Fruit fly (Drosophila melanogaster) whole organism, embryonic: ENCODE measurements around the gene ocn.

ENCODE experiments used
- C15 ChIP-seq: fragments of 200-800 bp; sonication (Bioruptor generic); IDR thresholded peaks from 3 replicates; pipeline ENCODE4 v1.3.6; 2022; ENCODE audit warnings: missing biosample characterization, missing genetic modification characterization
- CG10274 ChIP-seq: fragments of 200-800 bp; sonication (Bioruptor generic); optimal IDR thresholded peaks from 3 replicates; lab custom pipeline; 2017; ENCODE audit warnings: missing biosample characterization, mild to moderate bottlenecking, missing genetic modification characterization
- CG11085 ChIP-seq: fragments of 200-800 bp; sonication (Bioruptor generic); IDR thresholded peaks from 2 replicates; pipeline ENCODE4 v1.3.6; 2022; ENCODE audit warnings: missing biosample characterization, missing genetic modification characterization
- CG12104 ChIP-seq: fragments of 200-800 bp; sonication (Bioruptor generic); optimal IDR thresholded peaks from 3 replicates; lab custom pipeline; 2016; ENCODE audit warnings: missing biosample characterization, missing genetic modification characterization
- CG12219 ChIP-seq: fragments of 200-800 bp; sonication (Bioruptor generic); optimal IDR thresholded peaks from 3 replicates; lab custom pipeline; 2018; ENCODE audit warnings: missing biosample characterization, mild to moderate bottlenecking, missing genetic modification characterization
- CG13424 ChIP-seq: fragments of 200-800 bp; sonication (Bioruptor generic); optimal IDR thresholded peaks from 2 replicates; lab custom pipeline; 2019; ENCODE audit warnings: missing biosample characterization, mild to moderate bottlenecking, missing genetic modification characterization, moderate library complexity
- CG14710 ChIP-seq: fragments of 200-800 bp; sonication (Bioruptor generic); optimal IDR thresholded peaks from 3 replicates; lab custom pipeline; 2019; ENCODE audit warnings: missing biosample characterization, mild to moderate bottlenecking, missing genetic modification characterization, moderate library complexity
- CG15696 ChIP-seq: fragments of 200-800 bp; sonication (Bioruptor generic); optimal IDR thresholded peaks from 2 replicates; lab custom pipeline; 2019; ENCODE audit warnings: missing biosample characterization, mild to moderate bottlenecking, missing genetic modification characterization, moderate library complexity
- CG1603 ChIP-seq: fragments of 200-800 bp; sonication (Bioruptor generic); optimal IDR thresholded peaks from 2 replicates; lab custom pipeline; 2019; ENCODE audit warnings: missing biosample characterization, mild to moderate bottlenecking, missing genetic modification characterization, moderate library complexity
- CG17612 ChIP-seq: fragments of 200-800 bp; sonication (Bioruptor generic); IDR thresholded peaks from 2 replicates; pipeline ENCODE4 v1.3.6; 2022; ENCODE audit warnings: missing biosample characterization, missing genetic modification characterization
- CG18262 ChIP-seq: fragments of 200-800 bp; optimal IDR thresholded peaks from 3 replicates; lab custom pipeline; 2019; ENCODE audit warnings: missing biosample characterization, mild to moderate bottlenecking, missing genetic modification characterization, moderate library complexity
- CG18599 ChIP-seq: fragments of 200-800 bp; sonication (Bioruptor generic); optimal IDR thresholded peaks from 3 replicates; lab custom pipeline; 2017; ENCODE audit warnings: missing biosample characterization, missing genetic modification characterization, mild to moderate bottlenecking, moderate library complexity, missing genetic modification reagents
- CG3407 ChIP-seq: fragments of 200-800 bp; sonication (Bioruptor generic); optimal IDR thresholded peaks from 2 replicates; lab custom pipeline; 2018; ENCODE audit warnings: missing biosample characterization, mild to moderate bottlenecking, missing genetic modification characterization
- CG3995 ChIP-seq: fragments of 200-800 bp; sonication (Bioruptor generic); optimal IDR thresholded peaks from 3 replicates; lab custom pipeline; 2016; ENCODE audit warnings: missing biosample characterization, missing genetic modification characterization
- CG6175 ChIP-seq: fragments of 200-800 bp; sonication (Bioruptor generic); IDR thresholded peaks from 3 replicates; pipeline ENCODE4 v1.3.6; 2022; ENCODE audit warnings: missing biosample characterization, missing genetic modification characterization
- CG6813 ChIP-seq: fragments of 200-800 bp; sonication (Bioruptor generic); optimal IDR thresholded peaks from 2 replicates; lab custom pipeline; 2017; ENCODE audit warnings: missing biosample characterization, missing genetic modification characterization, mild to moderate bottlenecking, moderate library complexity, missing genetic modification reagents
- CG7271 ChIP-seq: fragments of 200-800 bp; sonication (Bioruptor generic); optimal IDR thresholded peaks from 2 replicates; lab custom pipeline; 2018; ENCODE audit warnings: missing biosample characterization, mild to moderate bottlenecking, missing genetic modification characterization, moderate library complexity
- CG7357 ChIP-seq: fragments of 200-800 bp; sonication (Bioruptor generic); IDR thresholded peaks from 3 replicates; pipeline ENCODE4 v1.3.6; 2022; ENCODE audit warnings: missing biosample characterization, missing genetic modification characterization
- CG8290 ChIP-seq, 3 experiments: fragments of 200-800 bp; sonication (Bioruptor generic); optimal IDR thresholded peaks; 2 replicates each; lab custom pipeline; 2016 to 2019; ENCODE audit warnings: missing biosample characterization in 3 of 3, missing genetic modification characterization in 3 of 3, mild to moderate bottlenecking in 2 of 3, moderate library complexity in 1 of 3
- CG8359 ChIP-seq: fragments of 200-800 bp; sonication (Bioruptor generic); optimal IDR thresholded peaks from 2 replicates; lab custom pipeline; 2017; ENCODE audit warnings: missing biosample characterization, mild to moderate bottlenecking, missing genetic modification characterization, borderline replicate concordance
- CG9876 ChIP-seq: fragments of 200-800 bp; sonication (Bioruptor generic); optimal IDR thresholded peaks from 2 replicates; lab custom pipeline; 2016; ENCODE audit warnings: missing biosample characterization, missing genetic modification characterization
- CTCF ChIP-seq: fragments of 200-800 bp; sonication (Bioruptor generic); optimal IDR thresholded peaks from 2 replicates; lab custom pipeline; 2017; ENCODE audit warnings: missing biosample characterization, mild to moderate bottlenecking, missing genetic modification characterization, moderate library complexity
- D19A ChIP-seq: fragments of 200-800 bp; optimal IDR thresholded peaks from 3 replicates; lab custom pipeline; 2019; ENCODE audit warnings: missing biosample characterization, mild to moderate bottlenecking, missing genetic modification characterization, moderate library complexity
- Doc3 ChIP-seq: fragments of 200-800 bp; sonication (Bioruptor generic); IDR thresholded peaks from 3 replicates; pipeline ENCODE4 v1.3.6; 2022; ENCODE audit warnings: missing biosample characterization, missing genetic modification characterization; ENCODE audit not compliant: partially characterized antibody
- Hr51 ChIP-seq, 2 experiments: fragments of 200-800 bp; sonication (Bioruptor generic); optimal IDR thresholded peaks; 2 replicates in 1 of 2; 3 replicates in 1 of 2; lab custom pipeline; 2016 to 2018; ENCODE audit warnings: missing biosample characterization in 2 of 2, missing genetic modification characterization in 2 of 2, mild to moderate bottlenecking in 1 of 2, moderate library complexity in 1 of 2
- Hsf ChIP-seq: fragments of 200-800 bp; sonication (Bioruptor generic); optimal IDR thresholded peaks from 3 replicates; lab custom pipeline; 2016; ENCODE audit warnings: missing biosample characterization, missing genetic modification characterization
- Kr ChIP-seq: fragments of 200-800 bp; sonication (Bioruptor generic); optimal IDR thresholded peaks from 2 replicates; lab custom pipeline; 2017; ENCODE audit warnings: missing biosample characterization, mild to moderate bottlenecking, missing genetic modification characterization
- Med ChIP-seq: fragments of 200-800 bp; sonication (Bioruptor generic); peaks from one replicate; lab custom pipeline; 2016; ENCODE audit warnings: missing biosample characterization, missing genetic modification characterization, mild to moderate bottlenecking, inconsistent platforms, moderate library complexity
- Mes4 ChIP-seq: fragments of 200-800 bp; sonication (Bioruptor generic); optimal IDR thresholded peaks from 2 replicates; lab custom pipeline; 2016; ENCODE audit warnings: missing biosample characterization, missing genetic modification characterization
- PHDP ChIP-seq: fragments of 200-800 bp; sonication (Bioruptor generic); optimal IDR thresholded peaks from 3 replicates; lab custom pipeline; 2018; ENCODE audit warnings: missing biosample characterization, mild to moderate bottlenecking, missing genetic modification characterization, moderate library complexity
- Pdp1 ChIP-seq, 2 experiments: fragments of 200-800 bp; sonication (Bioruptor generic); optimal IDR thresholded peaks; 3 replicates each; lab custom pipeline; 2016; ENCODE audit warnings: missing biosample characterization in 2 of 2, missing genetic modification characterization in 2 of 2, mild to moderate bottlenecking in 1 of 2, moderate library complexity in 1 of 2
- Ravus ChIP-seq: fragments of 200-800 bp; sonication (Bioruptor generic); IDR thresholded peaks from 2 replicates; pipeline ENCODE4 v1.3.6; 2022; ENCODE audit warnings: missing biosample characterization, missing genetic modification characterization
- Sox100B ChIP-seq: fragments of 200-800 bp; sonication (Bioruptor generic); optimal IDR thresholded peaks from 3 replicates; lab custom pipeline; 2018; ENCODE audit warnings: missing biosample characterization, mild to moderate bottlenecking, missing genetic modification characterization
- Sry-δ ChIP-seq: fragments of 200-800 bp; sonication (Bioruptor generic); optimal IDR thresholded peaks from 2 replicates; lab custom pipeline; 2016; ENCODE audit warnings: missing biosample characterization, missing genetic modification characterization
- TFAM ChIP-seq: fragments of 200-800 bp; sonication (Bioruptor generic); optimal IDR thresholded peaks from 2 replicates; lab custom pipeline; 2017; ENCODE audit warnings: missing biosample characterization, missing genetic modification characterization, inconsistent platforms
- Xbp1 ChIP-seq: fragments of 200-800 bp; sonication (Bioruptor generic); optimal IDR thresholded peaks from 3 replicates; lab custom pipeline; 2016; ENCODE audit warnings: missing biosample characterization, mild to moderate bottlenecking, missing genetic modification characterization
- amos ChIP-seq: fragments of 200-800 bp; sonication (Bioruptor generic); IDR thresholded peaks from 2 replicates; pipeline ENCODE4 v1.3.6; 2022; ENCODE audit warnings: missing biosample characterization, missing genetic modification characterization; ENCODE audit not compliant: partially characterized antibody
- bigmax ChIP-seq: fragments of 200-800 bp; sonication (Bioruptor generic); optimal IDR thresholded peaks from 2 replicates; lab custom pipeline; 2018; ENCODE audit warnings: missing biosample characterization, mild to moderate bottlenecking, missing genetic modification characterization
- danr ChIP-seq: fragments of 200-800 bp; sonication (Bioruptor generic); IDR thresholded peaks from 2 replicates; pipeline ENCODE4 v1.3.6; 2022; ENCODE audit warnings: missing biosample characterization, missing genetic modification characterization
- exex ChIP-seq: fragments of 200-800 bp; sonication (Bioruptor generic); optimal IDR thresholded peaks from 4 replicates; lab custom pipeline; 2018; ENCODE audit warnings: missing biosample characterization, mild to moderate bottlenecking, missing genetic modification characterization, moderate library complexity
- ham ChIP-seq: fragments of 200-800 bp; sonication (Bioruptor generic); IDR thresholded peaks from 2 replicates; pipeline ENCODE4 v1.3.6; 2022; ENCODE audit warnings: missing biosample characterization, missing genetic modification characterization
- ind ChIP-seq: fragments of 200-800 bp; sonication (Bioruptor generic); optimal IDR thresholded peaks from 3 replicates; lab custom pipeline; 2016; ENCODE audit warnings: missing biosample characterization, missing genetic modification characterization
- jumu ChIP-seq: fragments of 200-800 bp; sonication (Bioruptor generic); optimal IDR thresholded peaks from 3 replicates; lab custom pipeline; 2016; ENCODE audit warnings: missing biosample characterization, missing genetic modification characterization
- kay ChIP-seq: fragments of 200-800 bp; sonication (Bioruptor generic); optimal IDR thresholded peaks from 2 replicates; lab custom pipeline; 2016; ENCODE audit warnings: missing biosample characterization, missing genetic modification characterization
- lab ChIP-seq: fragments of 200-800 bp; sonication (Bioruptor generic); optimal IDR thresholded peaks from 3 replicates; lab custom pipeline; 2017; ENCODE audit warnings: missing biosample characterization, missing genetic modification characterization, mild to moderate bottlenecking, moderate library complexity, missing genetic modification reagents
- mirr ChIP-seq: fragments of 200-800 bp; sonication (Bioruptor generic); optimal IDR thresholded peaks from 3 replicates; lab custom pipeline; 2018; ENCODE audit warnings: missing biosample characterization, mild to moderate bottlenecking, missing genetic modification characterization
- sens ChIP-seq: fragments of 200-800 bp; sonication (Bioruptor generic); peaks from one replicate; lab custom pipeline; 2016; ENCODE audit warnings: missing biosample characterization, missing genetic modification characterization
- seq ChIP-seq: fragments of 200-800 bp; sonication (Bioruptor generic); IDR thresholded peaks from 2 replicates; pipeline ENCODE4 v1.3.6; 2022; ENCODE audit warnings: missing biosample characterization, missing genetic modification characterization
- sug ChIP-seq: fragments of 200-800 bp; optimal IDR thresholded peaks from 2 replicates; lab custom pipeline; 2019; ENCODE audit warnings: missing biosample characterization, mild to moderate bottlenecking, missing genetic modification characterization, moderate library complexity
- tin ChIP-seq: fragments of 200-800 bp; sonication (Bioruptor generic); optimal IDR thresholded peaks from 3 replicates; lab custom pipeline; 2016; ENCODE audit warnings: missing biosample characterization, missing genetic modification characterization
- z ChIP-seq: fragments of 200-800 bp; sonication (Bioruptor generic); IDR thresholded peaks from 3 replicates; pipeline ENCODE4 v1.3.6; 2022; ENCODE audit warnings: missing biosample characterization, missing genetic modification characterization

ocn gene

DNA sequence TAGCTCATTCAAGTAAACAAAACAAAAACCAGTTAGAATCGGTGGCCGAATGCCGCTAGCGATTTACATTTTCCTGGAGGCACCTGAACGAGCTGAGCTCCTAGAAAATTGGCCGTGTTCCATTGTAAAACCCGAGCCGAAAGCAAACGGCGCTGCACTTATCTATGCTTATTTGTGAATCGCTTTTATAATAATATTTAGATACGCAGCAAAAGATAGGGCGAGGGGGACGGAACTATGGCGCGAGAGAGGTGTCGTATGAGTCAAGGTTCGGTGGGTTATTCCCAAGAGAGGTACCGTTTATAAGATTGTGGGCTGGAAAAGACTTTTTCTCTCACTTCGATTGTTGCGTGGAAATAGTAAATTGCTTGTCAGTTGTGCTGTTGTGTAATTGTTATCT lies 26.2 kb upstream of the ocn start (continued):
- TF ChIP-seq sens (GFP tag; lab: Kevin White, UChicago) (peak; percentile 68), CTCF (GFP tag; lab: Kevin White, UChicago) (no peak), CG1603 (tag; lab: Kevin White, UChicago) (peak; percentile 2), tin (GFP tag; lab: Kevin White, UChicago) (no peak), z (GFP tag; lab: Robert Waterston, UW) (no peak), sug (tag; lab: Kevin White, UChicago) (peak; percentile 78), lab (GFP tag; lab: Kevin White, UChicago) (peak; percentile 33), bigmax (GFP tag; lab: Kevin White, UChicago) (no peak), CG14710 (no peak), Med (GFP tag; lab: Kevin White, UChicago) (peak; percentile 66), CG18262 (tag; lab: Kevin White, UChicago) (no peak), seq (GFP tag; lab: Robert Waterston, UW) (no peak), TFAM (GFP tag; lab: Kevin White, UChicago) (no peak), exex (peak; percentile 61), mirr (GFP tag; lab: Kevin White, UChicago) (peak; percentile 39), Ravus (no peak), CG7271 (no peak), D19A (tag; lab: Kevin White, UChicago) (no peak), danr (no peak), CG6175 (GFP tag; lab: Robert Waterston, UW) (no peak), CG8290 (GFP tag; optimal IDR thresholded peaks at IDR 0.05; lab: Kevin White, UChicago) (no peak), CG8290 (tag; optimal IDR thresholded peaks at IDR 0.05; lab: Kevin White, UChicago) (peak in 1 of 2 experiments; percentile 6), CG18599 (GFP tag; lab: Kevin White, UChicago) (peak; percentile 41), ind (GFP tag; lab: Kevin White, UChicago) (no peak), C15 (GFP tag; lab: Robert Waterston, UW) (no peak), jumu (no peak), CG3995 (GFP tag; lab: Kevin White, UChicago) (no peak)
- TF ChIP-seq, all 482 proteins: peak for 14

dm6 chr3R:30062543-30062942 lies 25.0 kb upstream of the ocn start:
- TF ChIP-seq Pdp1 (GFP tag; optimal IDR thresholded peaks at IDR 0.05; lab: Kevin White, UChicago), result peak in 1 of 2 experiments; percentile 18
- TF ChIP-seq lab (GFP tag; lab: Kevin White, UChicago), result peak; percentile 49
- TF ChIP-seq CG10274, result peak; percentile 98
- no peak for TF ChIP-seq Kr (GFP tag; lab: Kevin White, UChicago)
- TF ChIP-seq sug (tag; lab: Kevin White, UChicago), result peak; percentile 77
- TF ChIP-seq CG3407 (GFP tag; lab: Kevin White, UChicago), result no peak
- TF ChIP-seq Xbp1 (GFP tag; lab: Kevin White, UChicago), result no peak
- TF ChIP-seq Hsf (GFP tag; lab: Kevin White, UChicago), result no peak
- TF ChIP-seq CG15696, result no peak
- no peak for TF ChIP-seq CG8359 (GFP tag; lab: Kevin White, UChicago)
- TF ChIP-seq CG12104 (GFP tag; lab: Kevin White, UChicago), result no peak
- TF ChIP-seq Doc3 (GFP tag; lab: Robert Waterston, UW), result no peak
- no peak for TF ChIP-seq PHDP (tag; lab: Kevin White, UChicago)
- no peak for TF ChIP-seq Hr51 (GFP tag; optimal IDR thresholded peaks at IDR 0.05; lab: Kevin White, UChicago)
- TF ChIP-seq ham (GFP tag; lab: Robert Waterston, UW), result peak; percentile 58; the same call in 1 of the 2 replicates
- TF ChIP-seq CG13424 (tag; lab: Kevin White, UChicago), result no peak
- no peak for TF ChIP-seq kay (GFP tag; lab: Kevin White, UChicago)
- no peak for TF ChIP-seq CG17612 (GFP tag; lab: Robert Waterston, UW)
- TF ChIP-seq amos (GFP tag; lab: Robert Waterston, UW), result no peak; the same call in 1 of the 2 replicates
- no peak for TF ChIP-seq CG9876
- TF ChIP-seq CG7357 (GFP tag; lab: Robert Waterston, UW), result no peak
- no peak for TF ChIP-seq Mes4 (GFP tag; lab: Kevin White, UChicago)
- no peak for TF ChIP-seq CG11085 (GFP tag; lab: Robert Waterston, UW)
- no peak for TF ChIP-seq CG6813 (GFP tag; lab: Kevin White, UChicago)
- no peak for TF ChIP-seq Sox100B (GFP tag; lab: Kevin White, UChicago)
- no peak for TF ChIP-seq Sry-δ (GFP tag; lab: Kevin White, UChicago)
- no peak for TF ChIP-seq CG12219 (GFP tag; lab: Kevin White, UChicago)
